Worm (Caenorhabditis elegans): Measurements from ENCODE around the gene ubxn-2.

DNA sequence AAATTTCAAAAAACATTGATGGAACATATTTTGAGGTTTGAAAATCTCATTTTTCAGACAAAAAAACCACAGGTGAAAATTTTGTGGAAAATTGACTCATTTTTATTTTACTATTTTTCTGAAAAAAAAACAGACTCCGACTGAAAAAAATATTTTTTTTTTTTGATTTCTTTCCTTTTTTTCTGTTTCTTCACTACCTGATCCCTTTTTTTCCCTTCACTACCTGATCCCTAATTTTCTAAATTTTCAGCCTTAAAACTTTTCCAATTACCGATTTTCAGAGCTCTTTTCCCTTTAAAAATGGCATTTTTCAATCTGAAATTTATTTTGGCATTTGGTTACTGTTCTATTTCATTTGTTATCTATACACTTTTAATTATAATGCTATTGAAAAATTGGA lies 36.8 kb upstream of the ubxn-2 start, which contains the start of gene Y54G2A.77:
- TF ChIP-seq F57A8.1 (GFP tag; optimal IDR thresholded peaks at IDR 0.05) = no peak
- TF ChIP-seq madf-10 (tag; optimal IDR thresholded peaks at IDR 0.05) = no peak
- no peak for TF ChIP-seq hmg-20 (GFP tag; IDR thresholded peaks at IDR 0.05)
- TF ChIP-seq ama-1 (optimal IDR thresholded peaks at IDR 0.05) = no peak
- no peak for TF ChIP-seq ama-1 (GFP tag; optimal IDR thresholded peaks at IDR 0.05)
- TF ChIP-seq F10E7.11 (tag; optimal IDR thresholded peaks at IDR 0.05) = no peak
- TF ChIP-seq let-607 (tag; optimal IDR thresholded peaks at IDR 0.05) = no peak
- no peak for TF ChIP-seq ztf-3 (GFP tag; optimal IDR thresholded peaks at IDR 0.05)
- no peak for TF ChIP-seq snpc-4 (GFP tag; optimal IDR thresholded peaks at IDR 0.05)
- TF ChIP-seq snpc-4 (tag; optimal IDR thresholded peaks at IDR 0.05) = no peak
